Fruit fly (Drosophila melanogaster) whole organism, embryonic: ENCODE data around the gene goe.
A peak's percentile ranks its signal among the peaks of the same experiment; 100 is the strongest.

Experiments used
- Atf3 ChIP-seq: fragments of 200-800 bp; sonication (Bioruptor generic); optimal IDR thresholded peaks from 3 replicates; lab custom pipeline; 2016; ENCODE audit warnings: missing biosample characterization, missing genetic modification characterization
- CG10431 ChIP-seq: fragments of 200-800 bp; sonication (Bioruptor generic); optimal IDR thresholded peaks from 3 replicates; lab custom pipeline; 2018; ENCODE audit warnings: missing biosample characterization, mild to moderate bottlenecking, missing genetic modification characterization
- CG10654 ChIP-seq: fragments of 200-800 bp; sonication (Bioruptor generic); optimal IDR thresholded peaks from 2 replicates; lab custom pipeline; 2016; ENCODE audit warnings: missing biosample characterization, missing genetic modification characterization
- CG12744 ChIP-seq: fragments of 200-800 bp; sonication (Bioruptor generic); optimal IDR thresholded peaks from 2 replicates; lab custom pipeline; 2016; ENCODE audit warnings: missing biosample characterization, missing genetic modification characterization
- CG12769 ChIP-seq: fragments of 200-800 bp; sonication (Bioruptor generic); optimal IDR thresholded peaks from 2 replicates; lab custom pipeline; 2019; ENCODE audit warnings: missing biosample characterization, mild to moderate bottlenecking, missing genetic modification characterization, moderate library complexity
- CG13424 ChIP-seq: fragments of 200-800 bp; sonication (Bioruptor generic); optimal IDR thresholded peaks from 2 replicates; lab custom pipeline; 2019; ENCODE audit warnings: missing biosample characterization, mild to moderate bottlenecking, missing genetic modification characterization, moderate library complexity
- CG14710 ChIP-seq: fragments of 200-800 bp; sonication (Bioruptor generic); optimal IDR thresholded peaks from 3 replicates; lab custom pipeline; 2019; ENCODE audit warnings: missing biosample characterization, mild to moderate bottlenecking, missing genetic modification characterization, moderate library complexity
- CG14965 ChIP-seq: fragments of 200-800 bp; sonication (Bioruptor generic); optimal IDR thresholded peaks from 2 replicates; lab custom pipeline; 2016; ENCODE audit warnings: missing biosample characterization, missing genetic modification characterization, borderline replicate concordance
- CG1602 ChIP-seq: fragments of 200-800 bp; sonication (Bioruptor generic); optimal IDR thresholded peaks from 3 replicates; lab custom pipeline; 2016; ENCODE audit warnings: missing biosample characterization, missing genetic modification characterization
- CG17568 ChIP-seq: fragments of 200-800 bp; sonication (Bioruptor generic); optimal IDR thresholded peaks from 2 replicates; lab custom pipeline; 2018; ENCODE audit warnings: missing biosample characterization, mild to moderate bottlenecking, missing genetic modification characterization, moderate library complexity
- CG18011 ChIP-seq: fragments of 200-800 bp; sonication (Bioruptor generic); optimal IDR thresholded peaks from 2 replicates; lab custom pipeline; 2017; ENCODE audit warnings: missing biosample characterization, missing genetic modification characterization, mild to moderate bottlenecking, moderate library complexity, missing genotype
- CG18764 ChIP-seq: fragments of 200-800 bp; sonication (Bioruptor generic); optimal IDR thresholded peaks from 3 replicates; lab custom pipeline; 2016; ENCODE audit warnings: missing biosample characterization, missing genetic modification characterization
- CG2199 ChIP-seq: fragments of 200-800 bp; sonication (Bioruptor generic); IDR thresholded peaks from 3 replicates; pipeline ENCODE4 v1.3.6; 2022; ENCODE audit warnings: missing biosample characterization, missing genetic modification characterization
- CG2678 ChIP-seq: fragments of 200-800 bp; sonication (Bioruptor generic); optimal IDR thresholded peaks from 3 replicates; lab custom pipeline; 2019; ENCODE audit warnings: missing biosample characterization, mild to moderate bottlenecking, missing genetic modification characterization, moderate library complexity
- CG2712 ChIP-seq: fragments of 200-800 bp; optimal IDR thresholded peaks from 3 replicates; lab custom pipeline; 2019; ENCODE audit warnings: missing biosample characterization, mild to moderate bottlenecking, missing genetic modification characterization, moderate library complexity
- CG30403 ChIP-seq: fragments of 200-800 bp; sonication (Bioruptor generic); optimal IDR thresholded peaks from 3 replicates; lab custom pipeline; 2016; ENCODE audit warnings: missing biosample characterization, missing genetic modification characterization
- CG31365 ChIP-seq: fragments of 200-800 bp; sonication (Bioruptor generic); optimal IDR thresholded peaks from 2 replicates; lab custom pipeline; 2018; ENCODE audit warnings: missing biosample characterization, mild to moderate bottlenecking, missing genetic modification characterization
- CG32532 ChIP-seq: fragments of 200-800 bp; sonication (Bioruptor generic); IDR thresholded peaks from 2 replicates; pipeline ENCODE4 v1.3.6; 2022; ENCODE audit warnings: missing biosample characterization, missing genetic modification characterization
- CG33557 ChIP-seq: fragments of 200-800 bp; sonication (Bioruptor generic); optimal IDR thresholded peaks from 2 replicates; lab custom pipeline; 2019; ENCODE audit warnings: missing biosample characterization, mild to moderate bottlenecking, missing genetic modification characterization, moderate library complexity
- CG43689 ChIP-seq: fragments of 200-800 bp; sonication (Bioruptor generic); IDR thresholded peaks from 2 replicates; pipeline ENCODE4 v1.3.6; 2022; ENCODE audit warnings: missing biosample characterization, missing genetic modification characterization
- CG5245 ChIP-seq: fragments of 200-800 bp; sonication (Bioruptor generic); optimal IDR thresholded peaks from 3 replicates; lab custom pipeline; 2016; ENCODE audit warnings: missing biosample characterization, missing genetic modification characterization
- CG7928 ChIP-seq: fragments of 200-800 bp; sonication (Bioruptor generic); optimal IDR thresholded peaks from 2 replicates; lab custom pipeline; 2017; ENCODE audit warnings: missing biosample characterization, mild to moderate bottlenecking, missing genetic modification characterization
- CG8924 ChIP-seq: fragments of 200-800 bp; optimal IDR thresholded peaks from 3 replicates; lab custom pipeline; 2019; ENCODE audit warnings: missing biosample characterization, mild to moderate bottlenecking, missing genetic modification characterization, moderate library complexity
- CG8944 ChIP-seq: fragments of 200-800 bp; sonication (Bioruptor generic); optimal IDR thresholded peaks from 3 replicates; lab custom pipeline; 2016; ENCODE audit warnings: missing biosample characterization, missing genetic modification characterization
- CG9932 ChIP-seq: fragments of 200-800 bp; sonication (Bioruptor generic); IDR thresholded peaks from 2 replicates; pipeline ENCODE4 v1.3.6; 2022; ENCODE audit warnings: missing biosample characterization, missing genetic modification characterization
- Dad ChIP-seq: fragments of 200-800 bp; sonication (Bioruptor generic); optimal IDR thresholded peaks from 3 replicates; lab custom pipeline; 2016; ENCODE audit warnings: missing biosample characterization, missing genetic modification characterization
- Dref ChIP-seq: fragments of 200-800 bp; sonication (Bioruptor generic); IDR thresholded peaks from 2 replicates; pipeline ENCODE4 v1.3.6; 2022; ENCODE audit warnings: missing biosample characterization, missing genetic modification characterization
- Fer1 ChIP-seq: fragments of 200-800 bp; sonication (Bioruptor generic); optimal IDR thresholded peaks from 2 replicates; lab custom pipeline; 2017; ENCODE audit warnings: missing biosample characterization, mild to moderate bottlenecking, missing genetic modification characterization
- HLH4C ChIP-seq: fragments of 200-800 bp; sonication (Bioruptor generic); IDR thresholded peaks from 3 replicates; pipeline ENCODE4 v1.3.6; 2022; ENCODE audit warnings: missing biosample characterization, missing genetic modification characterization; ENCODE audit not compliant: partially characterized antibody
- Mes4 ChIP-seq: fragments of 200-800 bp; sonication (Bioruptor generic); optimal IDR thresholded peaks from 2 replicates; lab custom pipeline; 2016; ENCODE audit warnings: missing biosample characterization, missing genetic modification characterization
- Myb ChIP-seq: fragments of 200-800 bp; sonication (Bioruptor generic); optimal IDR thresholded peaks from 2 replicates; lab custom pipeline; 2016; ENCODE audit warnings: missing biosample characterization, missing genetic modification characterization
- Ravus ChIP-seq: fragments of 200-800 bp; sonication (Bioruptor generic); IDR thresholded peaks from 2 replicates; pipeline ENCODE4 v1.3.6; 2022; ENCODE audit warnings: missing biosample characterization, missing genetic modification characterization
- Sin3A ChIP-seq: fragments of >200 bp; optimal IDR thresholded peaks from 2 replicates; lab custom pipeline; 2018
- Six4 ChIP-seq: fragments of 200-800 bp; sonication (Bioruptor generic); optimal IDR thresholded peaks from 2 replicates; lab custom pipeline; 2016; ENCODE audit warnings: missing biosample characterization, missing genetic modification characterization
- ara ChIP-seq: fragments of 200-800 bp; sonication (Bioruptor generic); IDR thresholded peaks from 2 replicates; pipeline ENCODE4 v1.3.6; 2022; ENCODE audit warnings: missing biosample characterization, missing genetic modification characterization
- bigmax ChIP-seq: fragments of 200-800 bp; sonication (Bioruptor generic); optimal IDR thresholded peaks from 2 replicates; lab custom pipeline; 2018; ENCODE audit warnings: missing biosample characterization, mild to moderate bottlenecking, missing genetic modification characterization
- dimm ChIP-seq: fragments of 200-800 bp; sonication (Bioruptor generic); IDR thresholded peaks from 2 replicates; pipeline ENCODE4 v1.3.6; 2022; ENCODE audit warnings: missing biosample characterization, missing genetic modification characterization
- eyg ChIP-seq: fragments of 200-800 bp; sonication (Bioruptor generic); optimal IDR thresholded peaks from 3 replicates; lab custom pipeline; 2016; ENCODE audit warnings: missing biosample characterization, missing genetic modification characterization
- fd64A ChIP-seq: fragments of 200-800 bp; sonication (Bioruptor generic); optimal IDR thresholded peaks from 3 replicates; lab custom pipeline; 2018; ENCODE audit warnings: missing biosample characterization, mild to moderate bottlenecking, missing genetic modification characterization
- fu2 ChIP-seq: fragments of 200-800 bp; sonication (Bioruptor generic); optimal IDR thresholded peaks from 2 replicates; lab custom pipeline; 2016; ENCODE audit warnings: missing biosample characterization, missing genetic modification characterization
- grn ChIP-seq: fragments of 200-800 bp; sonication (Bioruptor generic); optimal IDR thresholded peaks from 3 replicates; lab custom pipeline; 2017; ENCODE audit warnings: missing biosample characterization, missing genetic modification characterization
- her ChIP-seq: fragments of 200-800 bp; sonication (Bioruptor generic); optimal IDR thresholded peaks from 2 replicates; lab custom pipeline; 2016; ENCODE audit warnings: missing biosample characterization, missing genetic modification characterization
- maf-S ChIP-seq: fragments of 200-800 bp; sonication (Bioruptor generic); optimal IDR thresholded peaks from 2 replicates; lab custom pipeline; 2016; ENCODE audit warnings: missing biosample characterization, missing genetic modification characterization
- oc ChIP-seq: fragments of 200-800 bp; sonication (Bioruptor generic); optimal IDR thresholded peaks from 2 replicates; lab custom pipeline; 2018; ENCODE audit warnings: missing biosample characterization, mild to moderate bottlenecking, missing genetic modification characterization, moderate library complexity
- scrt ChIP-seq: fragments of 200-800 bp; sonication (Bioruptor generic); optimal IDR thresholded peaks from 2 replicates; lab custom pipeline; 2018; ENCODE audit warnings: missing biosample characterization, mild to moderate bottlenecking, missing genetic modification characterization, moderate library complexity
- sr ChIP-seq: fragments of 200-800 bp; sonication (Bioruptor generic); IDR thresholded peaks from 3 replicates; pipeline ENCODE4 v1.3.6; 2022; ENCODE audit warnings: missing biosample characterization, missing genetic modification characterization
- tin ChIP-seq: fragments of 200-800 bp; sonication (Bioruptor generic); optimal IDR thresholded peaks from 3 replicates; lab custom pipeline; 2016; ENCODE audit warnings: missing biosample characterization, missing genetic modification characterization
- twi ChIP-seq: fragments of 200-800 bp; optimal IDR thresholded peaks from 2 replicates; lab custom pipeline; 2019; ENCODE audit warnings: missing biosample characterization, mild to moderate bottlenecking, missing genetic modification characterization, moderate library complexity
- zen ChIP-seq: fragments of 200-800 bp; sonication (Bioruptor generic); optimal IDR thresholded peaks from 3 replicates; lab custom pipeline; 2018; ENCODE audit warnings: missing biosample characterization, mild to moderate bottlenecking, missing genetic modification characterization, moderate library complexity

Gene goe

dm6 chrX:16723203-16724173 is 28.2 kb downstream of the goe start (continued):
- TF ChIP-seq CG10431 (GFP tag; lab: Kevin White, UChicago) (peak; percentile 21), CG8924 (peak; percentile 79), sr (GFP tag; lab: Robert Waterston, UW) (peak; percentile 39; the same call in 1 of the 3 replicates), CG13424 (peak; percentile 85), CG2678 (tag; lab: Kevin White, UChicago) (peak; percentile 76), Ravus (GFP tag; lab: Robert Waterston, UW) (peak; percentile 15; the same call in 1 of the 2 replicates), CG12744 (GFP tag; lab: Kevin White, UChicago) (peak; percentile 32), CG2712 (tag; lab: Kevin White, UChicago) (peak; percentile 76), CG14965 (GFP tag; lab: Kevin White, UChicago) (no peak), zen (tag; lab: Kevin White, UChicago) (no peak), Mes4 (GFP tag; lab: Kevin White, UChicago) (peak; percentile 30), CG5245 (no peak), CG12769 (peak; percentile 38), CG32532 (GFP tag; lab: Robert Waterston, UW) (peak; percentile 80), CG7928 (GFP tag; lab: Kevin White, UChicago) (no peak), Fer1 (GFP tag; lab: Kevin White, UChicago) (peak; percentile 67), fd64A (GFP tag; lab: Kevin White, UChicago) (no peak), fu2 (GFP tag; lab: Kevin White, UChicago) (peak; percentile 3), CG14710 (tag; lab: Kevin White, UChicago) (peak; percentile 31), Sin3A (no peak), HLH4C (GFP tag; lab: Robert Waterston, UW) (no peak), Dad (GFP tag; lab: Kevin White, UChicago) (no peak), oc (peak; percentile 50), Six4 (GFP tag; lab: Kevin White, UChicago) (peak; percentile 8), CG9932 (GFP tag; lab: Robert Waterston, UW) (peak; percentile 66), grn (GFP tag; lab: Kevin White, UChicago) (no peak), CG30403 (peak; percentile 83), Myb (GFP tag; lab: Kevin White, UChicago) (peak; percentile 23), Atf3 (GFP tag; lab: Kevin White, UChicago) (peak; percentile 27), ara (peak; percentile 55; the same call in 1 of the 2 replicates), CG2199 (GFP tag; lab: Robert Waterston, UW) (no peak), CG18764 (GFP tag; lab: Kevin White, UChicago) (peak; percentile 10), CG8944 (GFP tag; lab: Kevin White, UChicago) (peak; percentile 32), scrt (GFP tag; lab: Kevin White, UChicago) (peak; percentile 24), bigmax (GFP tag; lab: Kevin White, UChicago) (no peak), CG17568 (peak; percentile 72), CG18011 (GFP tag; lab: Kevin White, UChicago) (peak; percentile 48), CG31365 (tag; lab: Kevin White, UChicago) (no peak), maf-S (GFP tag; lab: Kevin White, UChicago) (peak; percentile 46), her (GFP tag; lab: Kevin White, UChicago) (no peak), eyg (GFP tag; lab: Kevin White, UChicago) (no peak), dimm (0 out of 2 replicates have a peak, but pooled peaks have one; percentile 22), CG10654 (GFP tag; lab: Kevin White, UChicago) (peak; percentile 39), Dref (GFP tag; lab: Robert Waterston, UW) (no peak), twi (peak; percentile 57), CG1602 (GFP tag; lab: Kevin White, UChicago) (peak; percentile 42), CG33557 (GFP tag; lab: Kevin White, UChicago) (peak; percentile 31), CG43689 (GFP tag; lab: Robert Waterston, UW) (peak; percentile 19; the same call in 1 of the 2 replicates), tin (GFP tag; lab: Kevin White, UChicago) (peak; percentile 27)
